Fruit fly (Drosophila melanogaster): ENCODE results near the gene Taf7.

The Taf7 gene

DNA sequence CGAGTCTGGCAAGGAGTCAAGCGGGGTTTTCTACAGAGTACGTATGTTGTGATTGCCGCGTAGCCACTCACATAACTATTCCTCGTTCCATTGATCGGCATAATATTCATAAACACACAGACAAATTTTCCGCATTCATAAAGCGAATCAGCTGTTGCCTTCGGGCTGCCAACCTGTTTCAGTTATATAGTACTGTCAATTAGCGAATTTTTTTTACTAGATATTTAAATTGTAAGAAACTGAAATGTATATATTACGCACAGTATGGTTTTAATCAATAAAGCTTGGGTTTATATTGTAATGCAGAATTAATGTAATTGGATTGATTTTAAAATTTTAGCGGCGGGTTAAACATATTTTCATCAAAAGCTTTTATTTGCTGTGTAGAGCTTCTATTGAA is 6.0 kb downstream of the Taf7 start, which contains the start of gene Rfk (continued):
- TF ChIP-seq pzg (GFP tag; optimal IDR thresholded peaks at IDR 0.05) (peak; percentile 55), CG8478 (optimal IDR thresholded peaks at IDR 0.05) (no peak), CG8359 (GFP tag; optimal IDR thresholded peaks at IDR 0.05; ENCODE audit: borderline replicate concordance) (no peak), CG33213 (GFP tag; optimal IDR thresholded peaks at IDR 0.05) (peak; percentile 9), Bteb2 (GFP tag; optimal IDR thresholded peaks at IDR 0.05) (peak; percentile 36), exex (tag; optimal IDR thresholded peaks at IDR 0.05) (peak; percentile 24), CG4617 (GFP tag; optimal IDR thresholded peaks at IDR 0.05; ENCODE audit: borderline replicate concordance) (peak; percentile 37), CG6791 (GFP tag; IDR thresholded peaks at IDR 0.05; ENCODE audit: partially characterized antibody) (0 out of 3 replicates have a peak, but pooled peaks have one; percentile 15), CG11456 (GFP tag; IDR thresholded peaks at IDR 0.05) (no peak), kay (GFP tag; optimal IDR thresholded peaks at IDR 0.05) (peak; percentile 24), CG13296 (GFP tag; optimal IDR thresholded peaks at IDR 0.05) (peak; percentile 25), wor (GFP tag; IDR thresholded peaks at IDR 0.05) (no peak), CG1603 (tag; optimal IDR thresholded peaks at IDR 0.05) (peak; percentile 53), CG2120 (GFP tag; optimal IDR thresholded peaks at IDR 0.05) (peak; percentile 57), CG11247 (GFP tag; IDR thresholded peaks at IDR 0.05) (no peak), h (optimal IDR thresholded peaks at IDR 0.05) (no peak), mirr (GFP tag; optimal IDR thresholded peaks at IDR 0.05) (no peak), run (tag; optimal IDR thresholded peaks at IDR 0.05) (no peak), chinmo (GFP tag; IDR thresholded peaks at IDR 0.05; ENCODE audit: partially characterized antibody) (no peak), CG12769 (tag; optimal IDR thresholded peaks at IDR 0.05) (no peak), slbo (GFP tag; IDR thresholded peaks at IDR 0.05) (peak; percentile 21; the same call in 1 of the 2 replicates), CG12391 (tag; optimal IDR thresholded peaks at IDR 0.05) (peak; percentile 56)

DNA sequence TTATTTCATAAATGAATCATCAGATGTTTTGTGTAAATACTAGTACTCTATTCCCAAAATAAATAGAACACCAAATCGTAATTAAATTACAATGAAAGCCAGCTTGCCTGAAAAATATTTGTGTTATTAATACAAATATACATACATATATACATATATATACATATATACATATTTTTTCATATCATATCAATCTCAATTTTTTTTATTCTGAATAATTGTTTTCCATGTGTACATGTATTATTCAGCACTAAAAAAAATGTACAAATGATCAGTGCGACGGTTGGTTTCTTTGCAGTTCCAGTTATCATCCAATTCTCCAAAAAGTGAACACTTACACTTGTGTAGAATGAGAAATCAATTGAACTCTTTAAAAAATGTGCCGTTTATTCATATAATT is 6.4 kb downstream of the Taf7 start, which contains the start of gene kipf:
kipf (plus strand) TSS at position 301 of the 400 bp plus-strand sequence.
- TF ChIP-seq dysf (GFP tag; IDR thresholded peaks at IDR 0.05) (no peak), btn (GFP tag; optimal IDR thresholded peaks at IDR 0.05) (no peak), CG6791 (GFP tag; IDR thresholded peaks at IDR 0.05; ENCODE audit: partially characterized antibody) (no peak), chif (GFP tag; optimal IDR thresholded peaks at IDR 0.05) (no peak), CG11504 (tag; optimal IDR thresholded peaks at IDR 0.05) (no peak), CG10267 (tag; optimal IDR thresholded peaks at IDR 0.05) (peak; percentile 14), CG18262 (tag; optimal IDR thresholded peaks at IDR 0.05) (no peak), CG17186 (GFP tag; optimal IDR thresholded peaks at IDR 0.05) (no peak), Dad (GFP tag; optimal IDR thresholded peaks at IDR 0.05) (no peak), NK7.1 (GFP tag; optimal IDR thresholded peaks at IDR 0.05) (no peak), inv (GFP tag; IDR thresholded peaks at IDR 0.05; ENCODE audit: partially characterized antibody) (no peak), zen2 (GFP tag; IDR thresholded peaks at IDR 0.05; ENCODE audit: partially characterized antibody) (no peak), CG32772 (GFP tag; IDR thresholded peaks at IDR 0.05) (0 out of 2 replicates have a peak, but pooled peaks have one; percentile 2), seq (GFP tag; IDR thresholded peaks at IDR 0.05) (no peak)

dm6 chr3R:7920196-7920595 is 13.1 kb downstream of the Taf7 start, which contains the start of the genes CG10445 and lds:
Gene CG10445, minus strand, starts transcription at chr3R:7920299.
Gene lds, plus strand, starts transcription at chr3R:7920431.
- TF ChIP-seq Rfx (GFP tag; IDR thresholded peaks at IDR 0.05) (peak; percentile 67), dan (GFP tag; IDR thresholded peaks at IDR 0.05) (no peak), CG3407 (GFP tag; optimal IDR thresholded peaks at IDR 0.05) (no peak), Abd-B (GFP tag; optimal IDR thresholded peaks at IDR 0.05) (no peak), Nf-YA (GFP tag; IDR thresholded peaks at IDR 0.05) (no peak), h (optimal IDR thresholded peaks at IDR 0.05) (no peak), CG13123 (GFP tag; optimal IDR thresholded peaks at IDR 0.05) (no peak), CG6813 (GFP tag; optimal IDR thresholded peaks at IDR 0.05) (no peak), CG17802 (tag; optimal IDR thresholded peaks at IDR 0.05) (peak; percentile 96), lola (GFP tag; optimal IDR thresholded peaks at IDR 0.05) (no peak), YL-1 (GFP tag; optimal IDR thresholded peaks at IDR 0.05) (peak; percentile 29), Dll (GFP tag; IDR thresholded peaks at IDR 0.05; ENCODE audit: partially characterized antibody) (peak; percentile 87), MTF-1 (GFP tag; optimal IDR thresholded peaks at IDR 0.05; ENCODE audit: borderline replicate concordance) (no peak), CG11560 (tag; IDR thresholded peaks at IDR 0.05) (peak; percentile 72; the same call in 2 of the 3 replicates), Hr39 (optimal IDR thresholded peaks at IDR 0.05) (no peak), CoRest (tag; optimal IDR thresholded peaks at IDR 0.05) (peak; percentile 43), CG10267 (tag; optimal IDR thresholded peaks at IDR 0.05) (peak; percentile 50)

All from whole organism, embryonic.